Worm (Caenorhabditis elegans): ENCODE results near the gene F46G11.2.

F46G11.2 gene

DNA sequence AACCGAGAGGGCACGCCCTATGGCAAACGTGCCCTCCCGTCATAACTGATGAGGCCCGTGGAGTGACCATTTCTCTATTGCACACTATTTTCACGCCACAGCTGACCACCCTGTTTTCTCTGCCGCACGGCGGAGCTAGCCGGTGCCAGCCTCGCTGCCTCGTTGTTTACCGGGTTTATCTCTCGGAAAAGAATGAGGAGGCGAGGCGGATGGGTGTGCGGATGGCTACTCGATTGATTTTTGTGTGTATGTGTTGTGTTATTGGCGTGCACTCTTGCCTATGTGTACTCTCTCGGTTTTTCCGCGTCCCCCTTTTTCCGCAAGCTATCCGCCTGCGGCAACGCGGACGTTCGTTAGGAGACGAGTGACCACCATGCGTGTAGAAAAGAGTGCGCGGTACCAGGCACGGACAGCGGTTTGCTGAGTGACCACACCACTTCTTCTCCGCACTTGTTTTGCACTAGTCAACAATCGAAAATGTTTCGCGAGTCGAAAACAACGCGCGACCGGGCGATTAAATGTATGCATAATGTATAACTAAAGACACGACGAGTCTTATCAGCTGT is 24.1 kb downstream of the F46G11.2 start (continued):
- TF ChIP-seq unc-30 (tag; optimal IDR thresholded peaks at IDR 0.05) (no peak), grh-1 (GFP tag; IDR thresholded peaks at IDR 0.05) (no peak), mab-9 (GFP tag; IDR thresholded peaks at IDR 0.05) (no peak), nhr-20 (tag; optimal IDR thresholded peaks at IDR 0.05) (peak; percentile 50), tlp-1 (tag; optimal IDR thresholded peaks at IDR 0.05) (no peak), lin-13 (GFP tag; optimal IDR thresholded peaks at IDR 0.05) (no peak), unc-86 (tag; optimal IDR thresholded peaks at IDR 0.05) (peak; percentile 28), ces-1 (GFP tag; optimal IDR thresholded peaks at IDR 0.05) (no peak), lin-39 (tag; optimal IDR thresholded peaks at IDR 0.05) (no peak), blmp-1 (tag; optimal IDR thresholded peaks at IDR 0.05) (peak; percentile 38), unc-130 (tag; optimal IDR thresholded peaks at IDR 0.05) (no peak), nhr-12 (tag; optimal IDR thresholded peaks at IDR 0.05) (no peak), egl-13 (tag; optimal IDR thresholded peaks at IDR 0.05) (peak; percentile 56), unc-62 (GFP tag; optimal IDR thresholded peaks at IDR 0.05) (no peak), ztf-4 (tag; optimal IDR thresholded peaks at IDR 0.05) (peak; percentile 89), unc-98 (GFP tag; IDR thresholded peaks at IDR 0.05) (no peak), nhr-19 (GFP tag; conservative IDR thresholded peaks at IDR 0.05) (peak; percentile 44; the same call in 1 of the 2 replicates), sptf-1 (tag; optimal IDR thresholded peaks at IDR 0.05) (no peak), efl-1 (optimal IDR thresholded peaks at IDR 0.05) (no peak), efl-1 (GFP tag; optimal IDR thresholded peaks at IDR 0.05 in 1 of 2) (peak in 1 of 2 experiments; percentile 16), irx-1 (tag; optimal IDR thresholded peaks at IDR 0.05) (no peak), dsc-1 (tag; optimal IDR thresholded peaks at IDR 0.05) (peak; percentile 28), xbp-1 (tag; optimal IDR thresholded peaks at IDR 0.05) (peak; percentile 16), skn-1 (tag; optimal IDR thresholded peaks at IDR 0.05) (no peak), lir-3 (tag; optimal IDR thresholded peaks at IDR 0.05; ENCODE audit: poor library complexity) (no peak), sox-4 (tag; optimal IDR thresholded peaks at IDR 0.05) (no peak)

DNA sequence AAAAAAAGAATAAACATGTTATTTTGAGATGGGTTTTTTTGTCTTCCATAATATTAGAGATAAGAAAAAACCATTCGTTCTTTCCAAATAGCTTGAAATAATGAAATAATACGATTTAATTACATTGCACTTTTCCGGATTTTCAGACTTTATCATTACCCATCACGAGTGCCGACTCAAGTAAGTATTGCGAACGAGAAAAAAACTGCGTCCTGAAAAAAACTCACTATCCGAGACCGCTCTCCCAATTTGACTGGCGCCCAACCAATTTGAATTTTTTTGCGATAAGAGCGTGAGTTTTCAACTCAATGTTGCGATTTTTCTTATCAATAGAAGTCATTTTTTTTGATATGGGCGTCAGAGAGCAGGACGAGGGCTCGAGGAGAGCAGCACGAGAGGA is 25.1 kb downstream of the F46G11.2 start:
- peak; percentile 83 for TF ChIP-seq elt-2 (tag; optimal IDR thresholded peaks at IDR 0.05)
- no peak for TF ChIP-seq C04F5.9 (tag; optimal IDR thresholded peaks at IDR 0.05)

DNA sequence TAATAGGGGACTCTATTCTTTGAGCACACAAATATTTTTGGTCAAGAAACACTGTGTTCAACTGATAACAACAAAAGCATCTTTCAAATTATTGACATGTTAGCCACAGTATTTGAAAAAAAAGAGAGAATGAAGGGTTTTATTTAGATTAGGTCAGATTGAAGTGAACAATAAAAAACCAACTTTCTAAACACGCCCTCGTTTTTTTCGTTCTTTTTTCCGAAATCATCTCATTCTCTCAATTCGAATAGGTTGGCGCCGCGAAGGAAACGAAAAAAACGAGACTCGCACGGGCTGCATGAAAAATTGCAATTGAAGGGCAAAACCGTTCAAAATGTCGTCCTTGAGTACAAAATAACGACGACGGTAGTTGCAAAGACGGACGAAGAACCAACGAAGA is 26.4 kb downstream of the F46G11.2 start:
- TF ChIP-seq lin-14 (GFP tag; optimal IDR thresholded peaks at IDR 0.05) (peak; percentile 70), hlh-17 (GFP tag; optimal IDR thresholded peaks at IDR 0.05; ENCODE audit: borderline replicate concordance) (no peak), blmp-1 (tag; optimal IDR thresholded peaks at IDR 0.05) (peak; percentile 62), nhr-85 (tag) (peak; percentile 84)

DNA sequence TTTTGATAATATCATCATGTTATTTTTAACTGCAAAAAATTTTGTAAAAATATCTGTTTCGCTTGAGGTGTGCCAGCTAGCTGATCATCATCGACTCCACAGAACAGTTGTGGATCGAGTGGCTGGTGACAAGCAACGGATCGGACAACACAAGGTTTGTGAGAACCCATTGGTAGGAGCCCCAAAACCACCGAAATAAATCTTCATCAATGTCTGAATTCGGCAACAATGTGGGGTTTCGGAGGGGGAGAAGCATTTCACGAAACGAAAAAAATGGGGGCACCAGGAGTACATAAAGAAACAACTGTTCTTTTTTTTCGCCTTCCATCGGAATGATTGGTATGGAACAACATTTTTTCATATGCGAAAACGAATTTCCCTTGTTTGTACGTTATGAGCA is 27.4 kb downstream of the F46G11.2 start:
- TF ChIP-seq nhr-47 (tag; optimal IDR thresholded peaks at IDR 0.05) (no peak), aha-1 (tag; optimal IDR thresholded peaks at IDR 0.05) (no peak), snpc-4 (tag; optimal IDR thresholded peaks at IDR 0.05) (no peak), rnt-1 (tag; optimal IDR thresholded peaks at IDR 0.05) (peak; percentile 64), nhr-71 (tag; optimal IDR thresholded peaks at IDR 0.05) (peak; percentile 49), mdl-1 (tag; optimal IDR thresholded peaks at IDR 0.05) (no peak), lin-14 (GFP tag; optimal IDR thresholded peaks at IDR 0.05) (peak; percentile 31)

DNA sequence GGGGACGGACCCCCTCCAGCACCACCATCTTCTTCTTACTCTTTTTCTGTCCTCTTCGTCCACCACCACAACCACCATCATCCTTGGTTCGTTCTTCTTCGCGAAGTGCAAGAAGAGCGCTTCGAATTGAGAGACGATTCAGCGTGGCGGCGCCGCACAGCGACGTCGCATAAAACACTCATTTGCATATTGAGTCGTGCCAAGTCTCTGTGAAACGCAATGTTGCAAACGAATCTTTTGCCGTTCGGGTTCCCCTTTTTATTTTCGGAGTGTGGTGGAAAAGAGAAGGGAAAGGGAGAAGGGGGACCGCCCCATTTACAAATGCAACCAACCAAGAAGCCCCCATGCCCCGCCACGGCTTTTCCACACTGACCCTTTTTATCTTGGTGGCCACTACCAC is 28.4 kb downstream of the F46G11.2 start:
- TF ChIP-seq jun-1 (tag; optimal IDR thresholded peaks at IDR 0.05), result no peak
- no peak for TF ChIP-seq ztf-4 (tag; optimal IDR thresholded peaks at IDR 0.05)
- no peak for TF ChIP-seq efl-1 (optimal IDR thresholded peaks at IDR 0.05)
- peak in 1 of 2 experiments; percentile 36 for TF ChIP-seq efl-1 (GFP tag; optimal IDR thresholded peaks at IDR 0.05 in 1 of 2)
- peak; percentile 12 for TF ChIP-seq nhr-47 (tag; optimal IDR thresholded peaks at IDR 0.05)
- TF ChIP-seq egl-27 (tag; optimal IDR thresholded peaks at IDR 0.05), result no peak
- no peak for TF ChIP-seq aly-2 (tag; optimal IDR thresholded peaks at IDR 0.05)
- TF ChIP-seq efl-3 (GFP tag; optimal IDR thresholded peaks at IDR 0.05), result no peak
- no peak for TF ChIP-seq hlh-17 (GFP tag; optimal IDR thresholded peaks at IDR 0.05; ENCODE audit: borderline replicate concordance)
- no peak for TF ChIP-seq nhr-84 (tag; optimal IDR thresholded peaks at IDR 0.05)
- no peak for TF ChIP-seq sup-37 (GFP tag; optimal IDR thresholded peaks at IDR 0.05)
- TF ChIP-seq xbp-1 (tag; optimal IDR thresholded peaks at IDR 0.05), result peak; percentile 3
- no peak for TF ChIP-seq ces-1 (GFP tag; optimal IDR thresholded peaks at IDR 0.05)
- peak; percentile 64 for TF ChIP-seq lin-14 (GFP tag; optimal IDR thresholded peaks at IDR 0.05)
- no peak for TF ChIP-seq irx-1 (tag; optimal IDR thresholded peaks at IDR 0.05)
- TF ChIP-seq aha-1 (tag; optimal IDR thresholded peaks at IDR 0.05), result no peak
- no peak for TF ChIP-seq fkh-8 (tag; optimal IDR thresholded peaks at IDR 0.05)
- peak in 1 of 3 experiments; percentile 13 for TF ChIP-seq ceh-82 (tag; optimal IDR thresholded peaks at IDR 0.05)
- no peak for TF ChIP-seq rnt-1 (tag; optimal IDR thresholded peaks at IDR 0.05)
- TF ChIP-seq lir-3 (tag; optimal IDR thresholded peaks at IDR 0.05; ENCODE audit: poor library complexity), result no peak
